Worm (Caenorhabditis elegans): Measurements from ENCODE around the gene npp-23.

Gene npp-23

DNA sequence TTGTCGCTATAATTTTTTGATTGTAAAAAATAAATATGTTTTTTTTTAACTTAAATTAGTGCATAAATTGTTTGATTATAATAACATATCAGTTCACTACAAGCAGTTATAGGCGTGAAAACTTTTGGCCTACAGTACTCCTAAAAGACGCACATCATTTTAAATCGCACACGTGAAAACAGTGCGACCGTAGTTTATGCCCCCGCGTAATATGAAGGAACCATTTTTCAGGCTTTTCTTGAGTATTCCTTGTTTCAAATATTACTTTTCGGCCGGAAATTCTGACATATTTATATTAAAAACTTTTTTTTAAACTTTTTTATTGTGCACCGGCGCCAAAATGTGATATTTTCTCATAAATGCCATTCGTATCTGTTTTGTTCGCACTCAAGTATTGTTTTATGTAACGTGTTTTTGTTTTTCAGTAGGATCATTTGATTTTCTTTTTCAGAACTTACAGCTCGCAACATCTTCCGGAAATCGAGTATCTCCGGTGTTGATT lies 19.1 kb upstream of the npp-23 start, which contains the start of gene oma-1:
TSS of gene oma-1 (plus strand) at position 452 of the 502 bp plus-strand sequence.
- TF ChIP-seq cog-1 (tag; optimal IDR thresholded peaks at IDR 0.05): no peak
- TF ChIP-seq ztf-23 (GFP tag; IDR thresholded peaks at IDR 0.05): no peak
- TF ChIP-seq ztf-29 (GFP tag; IDR thresholded peaks at IDR 0.05): no peak
- TF ChIP-seq tab-1 (GFP tag; IDR thresholded peaks at IDR 0.05): no peak
- no peak for TF ChIP-seq med-1 (GFP tag; optimal IDR thresholded peaks at IDR 0.05; ENCODE audit: insufficient read depth)
- TF ChIP-seq klf-2 (GFP tag; conservative IDR thresholded peaks at IDR 0.05): no peak
- TF ChIP-seq flt-1 (GFP tag; IDR thresholded peaks at IDR 0.05): no peak
- TF ChIP-seq ref-1 (GFP tag; conservative IDR thresholded peaks at IDR 0.05): no peak
- TF ChIP-seq T22C8.4 (GFP tag; IDR thresholded peaks at IDR 0.05): no peak

DNA sequence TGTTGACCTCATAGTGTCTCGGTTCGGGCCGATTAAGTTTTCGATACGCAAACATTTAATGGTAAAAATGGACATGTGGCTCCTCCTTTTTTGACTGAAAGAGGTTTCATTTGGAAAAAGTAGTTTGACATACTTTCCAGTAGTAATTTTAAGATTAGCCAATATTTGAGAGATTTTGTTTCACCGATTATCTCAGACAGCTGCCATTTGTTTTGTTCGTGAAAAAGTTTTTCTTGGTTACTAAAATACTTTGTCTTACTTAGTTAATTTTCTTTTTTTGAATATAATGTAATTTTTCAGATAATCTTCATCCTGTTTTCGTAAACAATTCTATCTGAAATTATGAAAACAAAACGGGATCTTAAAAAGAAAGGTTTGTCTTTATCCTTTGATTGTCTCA lies 16.7 kb upstream of the npp-23 start, which contains the start of gene C09G9.5:
TSS of gene C09G9.5 (plus strand) at position 301 of the 400 bp plus-strand sequence.
- TF ChIP-seq cog-1 (tag; optimal IDR thresholded peaks at IDR 0.05) (no peak), med-1 (GFP tag; optimal IDR thresholded peaks at IDR 0.05; ENCODE audit: insufficient read depth) (no peak), tab-1 (GFP tag; IDR thresholded peaks at IDR 0.05) (no peak), ztf-29 (GFP tag; IDR thresholded peaks at IDR 0.05) (no peak), ref-1 (GFP tag; conservative IDR thresholded peaks at IDR 0.05) (no peak), flt-1 (GFP tag; IDR thresholded peaks at IDR 0.05) (no peak), ztf-23 (GFP tag; IDR thresholded peaks at IDR 0.05) (no peak), T22C8.4 (GFP tag; IDR thresholded peaks at IDR 0.05) (no peak), klf-2 (GFP tag; conservative IDR thresholded peaks at IDR 0.05) (no peak)

DNA sequence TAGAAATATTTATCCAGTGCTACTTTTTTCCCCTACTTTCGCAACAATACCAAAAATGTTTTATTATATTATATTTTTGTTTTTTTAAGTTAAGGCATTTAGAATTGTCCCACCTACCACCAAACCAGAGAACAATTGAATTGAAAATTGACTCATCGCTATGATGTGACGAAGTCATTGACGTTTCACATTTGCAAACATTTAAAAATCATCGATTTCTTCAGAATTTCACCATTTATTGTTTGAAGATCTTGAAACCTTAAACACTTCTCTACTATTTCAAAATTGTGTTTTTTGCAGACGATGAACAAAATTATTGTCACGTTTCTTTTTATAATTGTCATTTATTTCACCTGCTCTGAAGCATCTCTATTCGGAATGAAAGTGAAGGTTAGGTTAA lies 11.7 kb upstream of the npp-23 start, which contains the start of gene C09G9.8:
TSS of gene C09G9.8 (plus strand) at position 301 of the 400 bp plus-strand sequence.
- TF ChIP-seq tab-1 (GFP tag; IDR thresholded peaks at IDR 0.05) (no peak), cog-1 (tag; optimal IDR thresholded peaks at IDR 0.05) (no peak), flt-1 (GFP tag; IDR thresholded peaks at IDR 0.05) (no peak), T22C8.4 (GFP tag; IDR thresholded peaks at IDR 0.05) (no peak), ref-1 (GFP tag; conservative IDR thresholded peaks at IDR 0.05) (no peak), med-1 (GFP tag; optimal IDR thresholded peaks at IDR 0.05; ENCODE audit: insufficient read depth) (no peak), ztf-23 (GFP tag; IDR thresholded peaks at IDR 0.05) (no peak)

DNA sequence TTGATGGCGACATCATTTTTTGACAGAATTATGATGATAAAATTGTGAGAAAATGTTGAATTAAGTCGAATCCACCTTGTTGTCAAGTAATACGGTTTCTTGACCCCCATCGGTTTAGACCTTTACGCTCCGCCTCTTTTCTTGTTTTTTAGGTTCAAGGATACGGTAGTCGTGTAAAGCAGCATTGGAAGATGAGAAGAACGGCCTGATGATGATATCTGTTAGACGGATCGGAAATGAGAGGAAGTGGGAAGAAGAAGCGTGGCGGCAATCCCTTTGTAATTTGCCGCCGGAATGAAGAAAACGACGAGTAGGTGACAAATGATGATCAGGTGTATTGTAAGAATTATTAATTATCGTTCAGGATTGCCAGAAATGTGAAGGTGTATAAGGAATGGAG lies 10.3 kb upstream of the npp-23 start, which contains the start of gene npax-4:
TSS of gene npax-4 (minus strand) at position 101 of the 400 bp plus-strand sequence.
- no peak for TF ChIP-seq ztf-23 (GFP tag; IDR thresholded peaks at IDR 0.05)
- TF ChIP-seq flt-1 (GFP tag; IDR thresholded peaks at IDR 0.05): no peak
- no peak for TF ChIP-seq cog-1 (tag; optimal IDR thresholded peaks at IDR 0.05)
- no peak for TF ChIP-seq med-1 (GFP tag; optimal IDR thresholded peaks at IDR 0.05; ENCODE audit: insufficient read depth)
- TF ChIP-seq ref-1 (GFP tag; conservative IDR thresholded peaks at IDR 0.05): no peak
- TF ChIP-seq ztf-29 (GFP tag; IDR thresholded peaks at IDR 0.05): no peak

DNA sequence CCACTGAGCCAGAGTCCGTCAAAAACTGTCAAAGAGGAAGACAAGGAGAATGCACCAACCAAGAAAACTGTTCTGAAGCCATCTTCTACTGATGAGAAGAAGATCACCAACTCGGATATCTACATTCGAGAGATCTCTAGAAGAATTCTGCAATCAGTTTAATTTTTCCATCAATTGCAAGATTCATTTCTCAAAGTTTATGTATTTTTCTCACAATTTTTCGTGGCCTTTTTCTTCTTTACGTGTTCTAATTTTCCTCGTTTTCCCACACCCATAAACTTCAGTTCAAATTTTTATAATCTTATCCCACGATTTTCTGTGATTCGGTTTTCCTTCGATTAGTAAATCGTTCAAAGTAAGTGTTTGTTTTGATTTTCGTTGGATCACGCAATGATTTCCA lies 4.4 kb upstream of the npp-23 start, which contains the start of gene hdl-2:
TSS of gene hdl-2 (plus strand) at position 301 of the 400 bp plus-strand sequence.
- no peak for TF ChIP-seq tab-1 (GFP tag; IDR thresholded peaks at IDR 0.05)
- no peak for TF ChIP-seq klf-2 (GFP tag; conservative IDR thresholded peaks at IDR 0.05)
- TF ChIP-seq T22C8.4 (GFP tag; IDR thresholded peaks at IDR 0.05): no peak
- no peak for TF ChIP-seq flt-1 (GFP tag; IDR thresholded peaks at IDR 0.05)
- no peak for TF ChIP-seq ztf-23 (GFP tag; IDR thresholded peaks at IDR 0.05)
- TF ChIP-seq med-1 (GFP tag; optimal IDR thresholded peaks at IDR 0.05; ENCODE audit: insufficient read depth): no peak
- no peak for TF ChIP-seq cog-1 (tag; optimal IDR thresholded peaks at IDR 0.05)
- TF ChIP-seq ref-1 (GFP tag; conservative IDR thresholded peaks at IDR 0.05): no peak
- TF ChIP-seq ztf-29 (GFP tag; IDR thresholded peaks at IDR 0.05): no peak

DNA sequence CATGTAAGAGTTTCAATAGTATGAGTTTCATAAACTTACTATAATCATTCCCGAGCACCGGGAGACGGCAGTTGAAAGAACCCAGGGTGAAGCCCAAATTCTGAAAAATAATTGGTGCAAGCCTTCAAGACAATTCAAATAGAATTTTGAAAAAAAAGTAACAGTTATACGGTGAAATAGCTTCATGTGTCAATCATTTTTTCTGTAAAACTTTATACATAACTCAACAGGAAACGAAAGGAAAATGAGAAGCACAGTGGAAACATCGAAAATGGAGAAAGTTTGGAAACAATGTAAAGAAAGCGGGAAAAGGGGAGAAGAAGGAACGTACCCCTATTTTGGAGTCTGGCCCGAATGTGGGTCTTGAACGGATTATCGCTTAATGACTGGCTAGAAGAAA lies 3.5 kb upstream of the npp-23 start, which contains the start of gene C09G9.3:
TSS of gene C09G9.3 (minus strand) at position 101 of the 400 bp plus-strand sequence.
- no peak for TF ChIP-seq ref-1 (GFP tag; conservative IDR thresholded peaks at IDR 0.05)
- TF ChIP-seq cog-1 (tag; optimal IDR thresholded peaks at IDR 0.05): no peak
- TF ChIP-seq med-1 (GFP tag; optimal IDR thresholded peaks at IDR 0.05; ENCODE audit: insufficient read depth): no peak
- TF ChIP-seq flt-1 (GFP tag; IDR thresholded peaks at IDR 0.05): no peak
- no peak for TF ChIP-seq klf-2 (GFP tag; conservative IDR thresholded peaks at IDR 0.05)
- no peak for TF ChIP-seq tab-1 (GFP tag; IDR thresholded peaks at IDR 0.05)
- no peak for TF ChIP-seq T22C8.4 (GFP tag; IDR thresholded peaks at IDR 0.05)
- TF ChIP-seq ztf-23 (GFP tag; IDR thresholded peaks at IDR 0.05): no peak
- TF ChIP-seq ztf-29 (GFP tag; IDR thresholded peaks at IDR 0.05): no peak

DNA sequence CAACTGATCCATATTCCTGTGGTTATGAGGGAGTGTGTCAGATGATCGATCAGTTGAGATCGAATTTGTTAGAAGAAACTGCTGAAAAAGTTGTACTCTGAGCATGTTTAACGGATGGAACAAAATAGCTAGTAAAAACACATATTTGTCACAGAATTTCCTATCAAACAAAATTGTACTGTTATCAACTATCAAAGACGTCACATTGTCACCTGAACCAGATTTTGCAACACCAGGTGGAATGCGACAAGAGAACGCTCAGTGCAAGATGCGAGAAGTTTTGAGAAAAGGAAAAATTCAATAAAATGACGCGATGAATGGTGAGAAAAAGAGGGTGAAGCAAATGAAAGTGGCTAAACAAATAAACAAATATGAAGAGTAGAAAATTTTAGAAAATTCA lies 1.9 kb downstream of the npp-23 start:
- TF ChIP-seq klf-2 (GFP tag; conservative IDR thresholded peaks at IDR 0.05) (no peak), ztf-23 (GFP tag; IDR thresholded peaks at IDR 0.05) (no peak), ref-1 (GFP tag; conservative IDR thresholded peaks at IDR 0.05) (no peak), T22C8.4 (GFP tag; IDR thresholded peaks at IDR 0.05) (no peak), ztf-29 (GFP tag; IDR thresholded peaks at IDR 0.05) (no peak), med-1 (GFP tag; optimal IDR thresholded peaks at IDR 0.05; ENCODE audit: insufficient read depth) (no peak), cog-1 (tag; optimal IDR thresholded peaks at IDR 0.05) (no peak), flt-1 (GFP tag; IDR thresholded peaks at IDR 0.05) (no peak), tab-1 (GFP tag; IDR thresholded peaks at IDR 0.05) (no peak)

DNA sequence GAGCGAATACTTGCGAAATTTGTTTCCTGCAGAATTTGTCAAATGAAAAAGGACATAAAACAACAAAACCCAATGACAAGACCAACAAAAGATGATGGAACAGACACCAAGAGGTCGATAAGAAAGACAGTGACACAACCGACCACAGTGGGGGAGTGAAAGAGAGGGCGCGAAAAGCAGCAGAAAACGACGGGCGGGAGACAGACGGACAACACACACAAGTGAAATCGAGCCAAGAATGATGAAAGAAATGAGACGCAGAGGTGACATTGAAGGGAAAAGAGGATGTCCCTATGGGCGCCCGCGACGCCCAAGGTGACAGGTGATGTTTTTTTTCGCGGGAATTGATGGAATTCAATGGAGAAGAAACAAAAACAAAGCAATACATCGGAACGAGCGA lies 3.4 kb downstream of the npp-23 start:
- TF ChIP-seq tab-1 (GFP tag; IDR thresholded peaks at IDR 0.05): no peak
- no peak for TF ChIP-seq ztf-23 (GFP tag; IDR thresholded peaks at IDR 0.05)
- TF ChIP-seq cog-1 (tag; optimal IDR thresholded peaks at IDR 0.05): no peak
- no peak for TF ChIP-seq flt-1 (GFP tag; IDR thresholded peaks at IDR 0.05)
- TF ChIP-seq med-1 (GFP tag; optimal IDR thresholded peaks at IDR 0.05; ENCODE audit: insufficient read depth): no peak
- no peak for TF ChIP-seq ztf-29 (GFP tag; IDR thresholded peaks at IDR 0.05)
- TF ChIP-seq klf-2 (GFP tag; conservative IDR thresholded peaks at IDR 0.05): no peak
- TF ChIP-seq T22C8.4 (GFP tag; IDR thresholded peaks at IDR 0.05): no peak
- no peak for TF ChIP-seq ref-1 (GFP tag; conservative IDR thresholded peaks at IDR 0.05)

DNA sequence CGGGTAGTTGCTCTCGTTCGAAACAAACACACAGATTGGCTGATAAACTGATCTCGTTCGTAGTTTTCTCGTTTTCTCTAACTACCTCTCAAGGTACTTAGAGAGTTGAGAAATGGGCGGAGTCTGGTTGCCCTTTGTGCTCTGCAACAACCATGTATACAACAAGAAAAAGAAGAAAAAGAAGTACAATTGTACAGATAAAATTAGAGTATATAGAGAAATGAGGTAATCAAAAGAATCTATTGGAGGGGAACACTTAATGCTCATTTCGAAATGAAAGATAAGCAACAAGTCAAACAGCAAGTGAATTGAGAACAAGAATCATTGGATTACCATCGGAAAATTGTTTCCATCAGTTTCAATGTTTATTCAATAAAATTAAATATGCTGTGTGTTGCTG lies 4.1 kb downstream of the npp-23 start, which contains the start of gene C09G9.1:
TSS of gene C09G9.1 (minus strand) at position 143 of the 400 bp plus-strand sequence.
- TF ChIP-seq tab-1 (GFP tag; IDR thresholded peaks at IDR 0.05): no peak
- TF ChIP-seq klf-2 (GFP tag; conservative IDR thresholded peaks at IDR 0.05): no peak
- TF ChIP-seq cog-1 (tag; optimal IDR thresholded peaks at IDR 0.05): no peak
- no peak for TF ChIP-seq ztf-23 (GFP tag; IDR thresholded peaks at IDR 0.05)
- TF ChIP-seq T22C8.4 (GFP tag; IDR thresholded peaks at IDR 0.05): no peak
- TF ChIP-seq flt-1 (GFP tag; IDR thresholded peaks at IDR 0.05): no peak
- TF ChIP-seq med-1 (GFP tag; optimal IDR thresholded peaks at IDR 0.05; ENCODE audit: insufficient read depth): no peak
- no peak for TF ChIP-seq ztf-29 (GFP tag; IDR thresholded peaks at IDR 0.05)
- TF ChIP-seq ref-1 (GFP tag; conservative IDR thresholded peaks at IDR 0.05): no peak

All from whole organism, midembryonic.